Fruit fly (Drosophila melanogaster): Measurements from ENCODE around the gene Acp95EF.

- TF ChIP-seq CG8478 (optimal IDR thresholded peaks at IDR 0.05) (no peak), CTCF (optimal IDR thresholded peaks at IDR 0.05) (no peak)
Measured at dm6 chr3R:24260041-24260379, 31.2 kb downstream of the Acp95EF start.
